Fruit fly (Drosophila melanogaster) whole organism, wandering third instar larva: ENCODE measurements around the gene Unc-115a.
A peak's percentile ranks its signal among the peaks of the same experiment; 100 is the strongest.

Experiments
- Abd-B ChIP-seq: fragments of >200 bp; optimal IDR thresholded peaks from 2 replicates; lab custom pipeline; 2017; ENCODE audit warnings: missing biosample characterization, missing genetic modification characterization
- CG32264 ChIP-seq: fragments of 200-800 bp; sonication (Bioruptor generic); optimal IDR thresholded peaks from 2 replicates; lab custom pipeline; 2016; ENCODE audit warnings: missing biosample characterization, missing genetic modification characterization
- CG9705 ChIP-seq: fragments of 200-800 bp; sonication (Bioruptor generic); optimal IDR thresholded peaks from 2 replicates; lab custom pipeline; 2018; ENCODE audit warnings: missing biosample characterization, mild to moderate bottlenecking, missing genetic modification characterization
- CrebA ChIP-seq: fragments of 200-800 bp; sonication (Bioruptor generic); optimal IDR thresholded peaks from 2 replicates; lab custom pipeline; 2016; ENCODE audit warnings: missing biosample characterization, mild to moderate bottlenecking, missing genetic modification characterization, borderline replicate concordance
- Dfd ChIP-seq: fragments of >200 bp; optimal IDR thresholded peaks from 2 replicates; lab custom pipeline; 2017; ENCODE audit warnings: missing biosample characterization, missing genetic modification characterization
- Dif ChIP-seq: fragments of 200-275, 200-300 bp; sonication (Bioruptor generic); optimal IDR thresholded peaks from 2 replicates; lab custom pipeline; 2018; ENCODE audit warnings: missing biosample characterization, missing genetic modification characterization; ENCODE audit not compliant: partially characterized antibody
- GATAd ChIP-seq: sonication (Bioruptor generic); optimal IDR thresholded peaks from 2 replicates; lab custom pipeline; 2016; ENCODE audit warnings: missing biosample characterization, missing genetic modification characterization
- Hnf4 ChIP-seq: fragments of 200-800 bp; sonication (Bioruptor generic); optimal IDR thresholded peaks from 2 replicates; lab custom pipeline; 2016; ENCODE audit warnings: missing biosample characterization, mild to moderate bottlenecking, missing genetic modification characterization
- Hr78 ChIP-seq: fragments of >200 bp; optimal IDR thresholded peaks from 2 replicates; lab custom pipeline; 2017; ENCODE audit warnings: missing biosample characterization, missing genetic modification characterization
- Hr83 ChIP-seq: fragments of 200-300 bp; sonication (Bioruptor generic); optimal IDR thresholded peaks from 2 replicates; lab custom pipeline; 2016; ENCODE audit warnings: missing biosample characterization, mild to moderate bottlenecking, missing genetic modification characterization, moderate library complexity; ENCODE audit not compliant: poor library complexity, severe bottlenecking
- Mio ChIP-seq: sonication (Bioruptor generic); optimal IDR thresholded peaks from 2 replicates; lab custom pipeline; 2016; ENCODE audit warnings: missing biosample characterization, missing genetic modification characterization
- Myc ChIP-seq: fragments of >200 bp; optimal IDR thresholded peaks from 2 replicates; lab custom pipeline; 2017
- OdsH ChIP-seq: fragments of 200-800 bp; sonication (Bioruptor generic); optimal IDR thresholded peaks from 2 replicates; lab custom pipeline; 2016; ENCODE audit warnings: missing biosample characterization, mild to moderate bottlenecking, missing genetic modification characterization
- Rel ChIP-seq, 2 experiments: fragments of 200-800 bp; sonication (Bioruptor generic) in 1 of 2; optimal IDR thresholded peaks; 2 replicates in 1 of 2; 3 replicates in 1 of 2; lab custom pipeline; 2016 to 2019; ENCODE audit warnings: mild to moderate bottlenecking in 2 of 2, missing biosample characterization in 2 of 2, missing genetic modification characterization in 2 of 2, moderate library complexity in 1 of 2
- Sp1 ChIP-seq: fragments of 200-800 bp; sonication (Bioruptor generic); optimal IDR thresholded peaks from 3 replicates; lab custom pipeline; 2019; ENCODE audit warnings: missing biosample characterization, mild to moderate bottlenecking, missing genetic modification characterization, moderate library complexity
- br ChIP-seq: fragments of 200-800 bp; sonication (Bioruptor generic); optimal IDR thresholded peaks from 2 replicates; lab custom pipeline; 2016; ENCODE audit warnings: missing biosample characterization, missing genetic modification characterization
- brk ChIP-seq: fragments of 200-800 bp; sonication (Bioruptor generic); optimal IDR thresholded peaks from 2 replicates; lab custom pipeline; 2016; ENCODE audit warnings: missing biosample characterization, mild to moderate bottlenecking, missing genetic modification characterization
- dmrt93B ChIP-seq: fragments of 200-800 bp; sonication (Bioruptor generic); optimal IDR thresholded peaks from 2 replicates; lab custom pipeline; 2018; ENCODE audit warnings: missing biosample characterization, mild to moderate bottlenecking, missing genetic modification characterization
- dsf ChIP-seq: sonication (Bioruptor generic); optimal IDR thresholded peaks from 2 replicates; lab custom pipeline; 2016; ENCODE audit warnings: missing biosample characterization, missing genetic modification characterization, borderline replicate concordance
- ey ChIP-seq: fragments of 200-800 bp; sonication (Bioruptor generic); optimal IDR thresholded peaks from 2 replicates; lab custom pipeline; 2016; ENCODE audit warnings: missing biosample characterization, missing genetic modification characterization
- foxo ChIP-seq, 2 experiments: fragments of 200-800 bp; sonication (Bioruptor generic); optimal IDR thresholded peaks; 2 replicates in 1 of 2; 3 replicates in 1 of 2; lab custom pipeline; 2016 to 2017; ENCODE audit warnings: missing biosample characterization in 2 of 2, missing genetic modification characterization in 2 of 2
- fru ChIP-seq: fragments of 200-800 bp; sonication (Bioruptor generic); optimal IDR thresholded peaks from 3 replicates; lab custom pipeline; 2016; ENCODE audit warnings: missing biosample characterization, mild to moderate bottlenecking, missing genetic modification characterization
- h ChIP-seq: fragments of 200-800 bp; sonication (Bioruptor generic); optimal IDR thresholded peaks from 3 replicates; lab custom pipeline; 2016; ENCODE audit warnings: missing biosample characterization, mild to moderate bottlenecking, missing genetic modification characterization
- pan ChIP-seq: fragments of >200 bp; optimal IDR thresholded peaks from 2 replicates; lab custom pipeline; 2017
- psq ChIP-seq: fragments of 200-800 bp; sonication (Bioruptor generic); optimal IDR thresholded peaks from 3 replicates; lab custom pipeline; 2017; ENCODE audit warnings: missing biosample characterization, mild to moderate bottlenecking, missing genetic modification characterization, moderate library complexity
- rgr ChIP-seq: fragments of 200-800 bp; sonication (Bioruptor generic); optimal IDR thresholded peaks from 3 replicates; lab custom pipeline; 2016; ENCODE audit warnings: missing biosample characterization, mild to moderate bottlenecking, missing genetic modification characterization
- sage ChIP-seq: fragments of 200-800 bp; sonication (Bioruptor generic); optimal IDR thresholded peaks from 2 replicates; lab custom pipeline; 2016; ENCODE audit warnings: missing biosample characterization, mild to moderate bottlenecking, missing genetic modification characterization
- sv ChIP-seq: fragments of 200-800 bp; sonication (Bioruptor generic); optimal IDR thresholded peaks from 3 replicates; lab custom pipeline; 2016; ENCODE audit warnings: missing biosample characterization, missing genetic modification characterization
- tai ChIP-seq: sonication (Bioruptor generic); optimal IDR thresholded peaks from 2 replicates; lab custom pipeline; 2016; ENCODE audit warnings: missing biosample characterization, missing genetic modification characterization
- usp ChIP-seq: fragments of >200 bp; optimal IDR thresholded peaks from 2 replicates; lab custom pipeline; 2017; ENCODE audit warnings: missing biosample characterization, missing genetic modification characterization
- woc ChIP-seq: sonication (Bioruptor generic); optimal IDR thresholded peaks from 2 replicates; lab custom pipeline; 2016; ENCODE audit warnings: missing biosample characterization, mild to moderate bottlenecking, missing genetic modification characterization

Unc-115a gene

dm6 chr3R:9745442-9745841 is 40.2 kb upstream of the Unc-115a start:
- TF ChIP-seq Dif (GFP tag; lab: Kevin White, UChicago) (no peak), Dfd (no peak), pan (lab: Kevin White, UChicago) (no peak), Hr78 (GFP tag; lab: Kevin White, UChicago) (no peak), CrebA (GFP tag; lab: Kevin White, UChicago) (no peak), brk (GFP tag; lab: Kevin White, UChicago) (no peak), usp (no peak), ey (no peak), woc (GFP tag; lab: Kevin White, UChicago) (no peak), Rel (GFP tag; optimal IDR thresholded peaks at IDR 0.05; lab: Kevin White, UChicago) (no peak), Rel (tag; optimal IDR thresholded peaks at IDR 0.05; lab: Kevin White, UChicago) (no peak)

dm6 chr3R:9743995-9744394 is 38.8 kb upstream of the Unc-115a start:
- TF ChIP-seq tai (GFP tag; lab: Kevin White, UChicago), result no peak
- no peak for TF ChIP-seq rgr (GFP tag; lab: Kevin White, UChicago)
- TF ChIP-seq Dfd, result peak; percentile 98
- no peak for TF ChIP-seq CG32264 (GFP tag; lab: Kevin White, UChicago)

- TF ChIP-seq brk (GFP tag; lab: Kevin White, UChicago) (no peak), GATAd (no peak), Sp1 (GFP tag; lab: Kevin White, UChicago) (no peak), Hr83 (GFP tag; lab: Kevin White, UChicago) (no peak), foxo (GFP tag; optimal IDR thresholded peaks at IDR 0.05; lab: Kevin White, UChicago) (no peak), fru (GFP tag; lab: Kevin White, UChicago) (no peak), br (GFP tag; lab: Kevin White, UChicago) (no peak), psq (GFP tag; lab: Kevin White, UChicago) (no peak), dsf (GFP tag; lab: Kevin White, UChicago) (no peak), sv (GFP tag; lab: Kevin White, UChicago) (no peak), h (GFP tag; lab: Kevin White, UChicago) (no peak), CG32264 (GFP tag; lab: Kevin White, UChicago) (no peak)
These were observed 38.0 kb upstream of the Unc-115a start, which contains the start of gene CG31415 for dm6 chr3R:9743217-9743616. TSS of gene CG31415 (plus strand) at chr3R:9743517.

- TF ChIP-seq woc (GFP tag; lab: Kevin White, UChicago) (peak; percentile 39), Rel (GFP tag; optimal IDR thresholded peaks at IDR 0.05; lab: Kevin White, UChicago) (no peak), Rel (tag; optimal IDR thresholded peaks at IDR 0.05; lab: Kevin White, UChicago) (peak; percentile 68), GATAd (no peak), dmrt93B (GFP tag; lab: Kevin White, UChicago) (no peak), Mio (no peak), sage (GFP tag; lab: Kevin White, UChicago) (peak; percentile 32)
These were observed 35.5 kb upstream of the Unc-115a start, which contains the start of gene Pnn for dm6 chr3R:9740713-9741112. TSS of gene Pnn (plus strand) at chr3R:9740899.

- TF ChIP-seq pan (lab: Kevin White, UChicago) (no peak), Hr83 (GFP tag; lab: Kevin White, UChicago) (no peak), psq (GFP tag; lab: Kevin White, UChicago) (no peak), usp (no peak), Abd-B (GFP tag; lab: Kevin White, UChicago) (no peak), Hnf4 (GFP tag; lab: Kevin White, UChicago) (no peak), sage (GFP tag; lab: Kevin White, UChicago) (no peak), dmrt93B (GFP tag; lab: Kevin White, UChicago) (no peak), br (GFP tag; lab: Kevin White, UChicago) (no peak), Dif (GFP tag; lab: Kevin White, UChicago) (no peak), Dfd (no peak), Myc (lab: Kevin White, UChicago) (no peak), rgr (GFP tag; lab: Kevin White, UChicago) (no peak), Rel (GFP tag; optimal IDR thresholded peaks at IDR 0.05; lab: Kevin White, UChicago) (no peak), Rel (tag; optimal IDR thresholded peaks at IDR 0.05; lab: Kevin White, UChicago) (no peak), woc (GFP tag; lab: Kevin White, UChicago) (no peak), foxo (GFP tag; optimal IDR thresholded peaks at IDR 0.05; lab: Kevin White, UChicago) (no peak), CG9705 (GFP tag; lab: Kevin White, UChicago) (no peak), OdsH (GFP tag; lab: Kevin White, UChicago) (no peak), ey (no peak)
These were observed 34.6 kb upstream of the Unc-115a start, which contains the start of gene side-VII for dm6 chr3R:9739793-9740192. TSS of gene side-VII (minus strand) at chr3R:9739979.
